Worm (Caenorhabditis elegans) whole organism, late embryonic: ENCODE data around the gene C17C3.5.
A peak's percentile ranks its signal among the peaks of the same experiment; 100 is the strongest.

Experiments used
- C08G9.2 ChIP-seq: sonication (generic microtip); optimal IDR thresholded peaks from 2 replicates; lab custom pipeline; 2016; ENCODE audit warnings: mild to moderate bottlenecking, missing genetic modification characterization, moderate library complexity, missing compliant biosample characterization
- K02D7.2 ChIP-seq: sonication (generic microtip); optimal IDR thresholded peaks from 2 replicates; lab custom pipeline; 2017; ENCODE audit warnings: mild to moderate bottlenecking, missing genetic modification characterization, missing compliant biosample characterization
- K09A11.1 ChIP-seq: sonication (generic microtip); optimal IDR thresholded peaks from 2 replicates; lab custom pipeline; 2017; ENCODE audit warnings: antibody characterized with exemption, mild to moderate bottlenecking, missing genetic modification characterization, missing compliant biosample characterization; ENCODE audit not compliant: insufficient read depth
- T23F11.4 ChIP-seq: fragments of 200-800 bp; sonication (Bioruptor generic); optimal IDR thresholded peaks from 2 replicates; lab custom pipeline; 2018; ENCODE audit warnings: mild to moderate bottlenecking, missing genetic modification characterization, missing compliant biosample characterization
- Y22D7AL.16 ChIP-seq: sonication (generic microtip); optimal IDR thresholded peaks from 2 replicates; lab custom pipeline; 2016; ENCODE audit warnings: missing genetic modification characterization, missing compliant biosample characterization
- ama-1 ChIP-seq: fragments of 150-350 bp; optimal IDR thresholded peaks from 2 replicates; lab custom pipeline; 2014
- ceh-14 ChIP-seq: sonication (generic microtip); optimal IDR thresholded peaks from 2 replicates; lab custom pipeline; 2016; ENCODE audit warnings: missing genotype, missing genetic modification characterization, missing compliant biosample characterization
- ceh-19 ChIP-seq: fragments of 200-800 bp; sonication (Bioruptor generic); optimal IDR thresholded peaks from 2 replicates; lab custom pipeline; 2018; ENCODE audit warnings: mild to moderate bottlenecking, missing genetic modification characterization, missing compliant biosample characterization
- ceh-2 ChIP-seq: sonication (generic microtip); optimal IDR thresholded peaks from 2 replicates; lab custom pipeline; 2016; ENCODE audit warnings: missing genotype, missing genetic modification characterization, missing compliant biosample characterization
- ceh-24 ChIP-seq: sonication (generic microtip); optimal IDR thresholded peaks from 2 replicates; lab custom pipeline; 2016; ENCODE audit warnings: mild to moderate bottlenecking, missing genetic modification characterization, missing compliant biosample characterization
- ceh-48 ChIP-seq: sonication (generic microtip); optimal IDR thresholded peaks from 2 replicates; lab custom pipeline; 2016; ENCODE audit warnings: missing genetic modification characterization, inconsistent platforms, missing compliant biosample characterization
- ceh-6 ChIP-seq: fragments of 200-800 bp; sonication (Bioruptor generic); optimal IDR thresholded peaks from 2 replicates; lab custom pipeline; 2018; ENCODE audit warnings: mild to moderate bottlenecking, missing genetic modification characterization, missing compliant biosample characterization
- elt-2 ChIP-seq: sonication (generic microtip); optimal IDR thresholded peaks from 2 replicates; lab custom pipeline; 2016; ENCODE audit warnings: missing genetic modification reagents, missing genetic modification characterization, missing compliant biosample characterization
- ets-4 ChIP-seq: sonication (generic microtip); optimal IDR thresholded peaks from 2 replicates; lab custom pipeline; 2016; ENCODE audit warnings: missing genetic modification characterization, missing compliant biosample characterization
- eyg-1 ChIP-seq: sonication (generic microtip); optimal IDR thresholded peaks from 2 replicates; lab custom pipeline; 2016; ENCODE audit warnings: missing genotype, missing genetic modification characterization, missing compliant biosample characterization
- fkh-10 ChIP-seq: fragments of 150-350 bp; optimal IDR thresholded peaks from 2 replicates; lab custom pipeline; 2014; ENCODE audit warnings: missing biosample characterization, missing genetic modification reagents, missing genetic modification characterization
- hlh-30 ChIP-seq: sonication (generic microtip); optimal IDR thresholded peaks from 2 replicates; lab custom pipeline; 2017; ENCODE audit warnings: antibody characterized with exemption, missing genetic modification characterization, missing compliant biosample characterization; ENCODE audit not compliant: insufficient read depth
- lim-6 ChIP-seq: sonication (generic microtip); optimal IDR thresholded peaks from 2 replicates; lab custom pipeline; 2016; ENCODE audit warnings: missing genetic modification characterization, missing compliant biosample characterization
- lin-11 ChIP-seq: fragments of 200-800 bp; sonication (Bioruptor generic); optimal IDR thresholded peaks from 2 replicates; lab custom pipeline; 2018; ENCODE audit warnings: mild to moderate bottlenecking, missing genetic modification characterization, missing compliant biosample characterization
- madf-2 ChIP-seq: sonication (generic microtip); optimal IDR thresholded peaks from 2 replicates; lab custom pipeline; 2017; ENCODE audit warnings: missing genetic modification characterization, missing compliant biosample characterization
- mec-3 ChIP-seq: sonication (generic microtip); optimal IDR thresholded peaks from 2 replicates; lab custom pipeline; 2016; ENCODE audit warnings: borderline replicate concordance, missing genetic modification characterization, missing compliant biosample characterization
- nfya-1 ChIP-seq: sonication (generic microtip); optimal IDR thresholded peaks from 2 replicates; lab custom pipeline; 2017; ENCODE audit warnings: missing genetic modification characterization, mild to moderate bottlenecking, missing compliant biosample characterization, antibody characterized with exemption, moderate library complexity
- nhr-232 ChIP-seq: sonication (generic microtip); optimal IDR thresholded peaks from 2 replicates; lab custom pipeline; 2016; ENCODE audit warnings: missing genetic modification characterization, missing compliant biosample characterization
- pax-1 ChIP-seq: fragments of 150-350 bp; optimal IDR thresholded peaks from 2 replicates; lab custom pipeline; 2014; ENCODE audit warnings: missing biosample characterization, missing genetic modification characterization
- pha-4 ChIP-seq: fragments of 150-350 bp; optimal IDR thresholded peaks from 2 replicates; lab custom pipeline; 2018; ENCODE audit warnings: missing biosample characterization, missing genetic modification reagents, missing genetic modification characterization
- pros-1 ChIP-seq: fragments of 150-350 bp; optimal IDR thresholded peaks from 2 replicates; lab custom pipeline; 2014; ENCODE audit warnings: missing biosample characterization, missing genetic modification reagents, missing genetic modification characterization
- sdc-2 ChIP-seq: sonication (generic microtip); optimal IDR thresholded peaks from 2 replicates; lab custom pipeline; 2016; ENCODE audit warnings: missing genotype, missing genetic modification characterization, missing compliant biosample characterization
- syd-9 ChIP-seq: sonication (generic microtip); optimal IDR thresholded peaks from 2 replicates; lab custom pipeline; 2016; ENCODE audit warnings: mild to moderate bottlenecking, missing genetic modification characterization, moderate library complexity, missing compliant biosample characterization
- ttx-3 ChIP-seq: sonication (generic microtip); optimal IDR thresholded peaks from 2 replicates; lab custom pipeline; 2016; ENCODE audit warnings: missing genetic modification reagents, missing genetic modification characterization, missing compliant biosample characterization
- unc-3 ChIP-seq, 2 experiments: fragments of 200-800 bp in 1 of 2; sonication (Bioruptor generic) in 1 of 2; sonication (generic microtip) in 1 of 2; conservative IDR thresholded peaks in 1 of 2; optimal IDR thresholded peaks in 1 of 2; 2 replicates each; pipeline versions ENCODE4 v1.3.6 to Lab custom; 2016 to 2022; ENCODE audit warnings: missing compliant biosample characterization in 2 of 2, missing genetic modification characterization in 2 of 2, missing genetic modification reagents in 1 of 2
- unc-42 ChIP-seq: sonication (generic microtip); optimal IDR thresholded peaks from 2 replicates; lab custom pipeline; 2016; ENCODE audit warnings: missing genotype, missing genetic modification characterization, missing compliant biosample characterization
- unc-55 ChIP-seq: sonication (generic microtip); optimal IDR thresholded peaks from 2 replicates; lab custom pipeline; 2017; ENCODE audit warnings: missing biosample characterization, missing genetic modification reagents, missing genetic modification characterization
- unc-86 ChIP-seq: sonication (generic microtip); optimal IDR thresholded peaks from 2 replicates; lab custom pipeline; 2016; ENCODE audit warnings: missing genetic modification characterization, missing compliant biosample characterization
- zip-5 ChIP-seq: sonication (generic microtip); optimal IDR thresholded peaks from 2 replicates; lab custom pipeline; 2016; ENCODE audit warnings: missing genetic modification characterization, missing compliant biosample characterization

The C17C3.5 gene

ce11 chrII:5512473-5513097 is 39.0 kb upstream of the C17C3.5 start:
- TF ChIP-seq ceh-19 (GFP tag; lab: Kevin White, UChicago) (no peak), C08G9.2 (tag; lab: Kevin White, UChicago) (no peak), pha-4 (no peak), elt-2 (tag; lab: Kevin White, UChicago) (peak; percentile 81), mec-3 (no peak)

ce11 chrII:5514846-5515245 is 36.8 kb upstream of the C17C3.5 start, which contains the start of gene sahd-1:
Gene sahd-1 (minus strand): TSS chrII:5514945.
- TF ChIP-seq ceh-24 (no peak), ttx-3 (tag; lab: Kevin White, UChicago) (no peak), elt-2 (tag; lab: Kevin White, UChicago) (peak; percentile 56), sdc-2 (tag; lab: Kevin White, UChicago) (no peak), unc-86 (tag; lab: Kevin White, UChicago) (no peak), eyg-1 (tag; lab: Kevin White, UChicago) (no peak), nhr-232 (no peak)

- TF ChIP-seq T23F11.4 (GFP tag; lab: Kevin White, UChicago): no peak
These were observed 36.1 kb upstream of the C17C3.5 start, which contains the start of gene ZK177.3 for ce11 chrII:5515542-5515941. Gene ZK177.3 (plus strand): TSS chrII:5515842.

- TF ChIP-seq pha-4 (no peak), ceh-6 (GFP tag; lab: Kevin White, UChicago) (no peak), unc-86 (tag; lab: Kevin White, UChicago) (no peak), K02D7.2 (no peak), sdc-2 (tag; lab: Kevin White, UChicago) (no peak), fkh-10 (no peak), unc-42 (no peak), lim-6 (tag; lab: Kevin White, UChicago) (no peak), nfya-1 (tag; lab: Kevin White, UChicago) (no peak), pax-1 (no peak), zip-5 (tag; lab: Kevin White, UChicago) (no peak), unc-55 (GFP tag; lab: Kevin White, UChicago) (no peak), Y22D7AL.16 (tag; lab: Kevin White, UChicago) (no peak), syd-9 (tag; lab: Kevin White, UChicago) (no peak), pros-1 (tag; lab: Kevin White, UChicago) (no peak), lin-11 (no peak), mec-3 (no peak), ama-1 (lab: Kevin White, UChicago) (no peak), ceh-48 (tag; lab: Kevin White, UChicago) (no peak), ceh-14 (tag; lab: Kevin White, UChicago) (no peak)
These were observed 34.0 kb upstream of the C17C3.5 start, which contains the start of gene ZK177.9 for ce11 chrII:5517643-5518042. Gene ZK177.9 (minus strand): TSS chrII:5517743.

ce11 chrII:5518055-5518454 is 33.6 kb upstream of the C17C3.5 start:
- TF ChIP-seq ets-4 (tag; lab: Kevin White, UChicago): no peak
- TF ChIP-seq elt-2 (tag; lab: Kevin White, UChicago): no peak
- TF ChIP-seq madf-2 (tag; lab: Kevin White, UChicago): no peak
- TF ChIP-seq ceh-2 (tag; lab: Kevin White, UChicago): no peak
- no peak for TF ChIP-seq nfya-1 (tag; lab: Kevin White, UChicago)
- TF ChIP-seq unc-3 (GFP tag; conservative IDR thresholded peaks at IDR 0.05; lab: Robert Waterston, UW): no peak
- TF ChIP-seq unc-3 (tag; optimal IDR thresholded peaks at IDR 0.05; lab: Kevin White, UChicago): no peak
- no peak for TF ChIP-seq ceh-24
- TF ChIP-seq hlh-30 (tag; lab: Kevin White, UChicago): no peak
- TF ChIP-seq C08G9.2 (tag; lab: Kevin White, UChicago): no peak
- no peak for TF ChIP-seq K09A11.1 (tag; lab: Kevin White, UChicago)
- TF ChIP-seq unc-86 (tag; lab: Kevin White, UChicago): no peak
